Fruit fly (Drosophila melanogaster) whole organism, embryonic: ENCODE results near the gene Ir67b.

Source experiments
- Abd-B ChIP-seq: fragments of 200-800 bp; sonication (Bioruptor generic); optimal IDR thresholded peaks from 2 replicates; lab custom pipeline; 2018; ENCODE audit warnings: missing biosample characterization, mild to moderate bottlenecking, missing genetic modification characterization, moderate library complexity
- Aef1 ChIP-seq: fragments of 200-800 bp; sonication (Bioruptor generic); IDR thresholded peaks from 3 replicates; pipeline ENCODE4 v1.3.6; 2022; ENCODE audit warnings: missing biosample characterization, missing genetic modification characterization
- Bdp1 ChIP-seq: fragments of 200-800 bp; sonication (Bioruptor generic); optimal IDR thresholded peaks from 3 replicates; lab custom pipeline; 2016; ENCODE audit warnings: missing biosample characterization, missing genetic modification characterization
- CG11696 ChIP-seq: fragments of 200-800 bp; sonication (Bioruptor generic); IDR thresholded peaks from 2 replicates; pipeline ENCODE4 v1.3.6; 2022; ENCODE audit warnings: missing biosample characterization, missing genetic modification characterization
- CG12942 ChIP-seq: fragments of 200-800 bp; sonication (Bioruptor generic); optimal IDR thresholded peaks from 3 replicates; lab custom pipeline; 2016; ENCODE audit warnings: missing biosample characterization, missing genetic modification characterization
- CG1529 ChIP-seq: fragments of 200-800 bp; sonication (Bioruptor generic); optimal IDR thresholded peaks from 3 replicates; lab custom pipeline; 2018; ENCODE audit warnings: missing biosample characterization, missing genetic modification characterization
- CG16779 ChIP-seq: fragments of 200-800 bp; sonication (Bioruptor generic); IDR thresholded peaks from 2 replicates; pipeline ENCODE4 v1.3.6; 2022; ENCODE audit warnings: missing biosample characterization, missing genetic modification characterization
- CG18764 ChIP-seq: fragments of 200-800 bp; sonication (Bioruptor generic); optimal IDR thresholded peaks from 3 replicates; lab custom pipeline; 2016; ENCODE audit warnings: missing biosample characterization, missing genetic modification characterization
- CG34376 ChIP-seq: fragments of 200-800 bp; sonication (Bioruptor generic); optimal IDR thresholded peaks from 2 replicates; lab custom pipeline; 2018; ENCODE audit warnings: missing biosample characterization, mild to moderate bottlenecking, missing genetic modification characterization
- CG43689 ChIP-seq: fragments of 200-800 bp; sonication (Bioruptor generic); IDR thresholded peaks from 2 replicates; pipeline ENCODE4 v1.3.6; 2022; ENCODE audit warnings: missing biosample characterization, missing genetic modification characterization
- CG4707 ChIP-seq: fragments of 200-800 bp; sonication (Bioruptor generic); optimal IDR thresholded peaks from 2 replicates; lab custom pipeline; 2018; ENCODE audit warnings: missing biosample characterization, mild to moderate bottlenecking, missing genetic modification characterization, moderate library complexity
- CG6689 ChIP-seq: fragments of 200-800 bp; sonication (Bioruptor generic); IDR thresholded peaks from 2 replicates; pipeline ENCODE4 v1.3.6; 2022; ENCODE audit warnings: missing biosample characterization, missing genetic modification characterization
- CG7745 ChIP-seq: fragments of 200-800 bp; sonication (Bioruptor generic); optimal IDR thresholded peaks from 2 replicates; lab custom pipeline; 2018; ENCODE audit warnings: missing biosample characterization, mild to moderate bottlenecking, missing genetic modification characterization, moderate library complexity
- CG8359 ChIP-seq: fragments of 200-800 bp; sonication (Bioruptor generic); optimal IDR thresholded peaks from 2 replicates; lab custom pipeline; 2017; ENCODE audit warnings: missing biosample characterization, mild to moderate bottlenecking, missing genetic modification characterization, borderline replicate concordance
- CTCF ChIP-seq: fragments of 200-800 bp; sonication (Bioruptor generic); optimal IDR thresholded peaks from 2 replicates; lab custom pipeline; 2017; ENCODE audit warnings: missing biosample characterization, mild to moderate bottlenecking, missing genetic modification characterization, moderate library complexity
- D19A ChIP-seq: fragments of 200-800 bp; optimal IDR thresholded peaks from 3 replicates; lab custom pipeline; 2019; ENCODE audit warnings: missing biosample characterization, mild to moderate bottlenecking, missing genetic modification characterization, moderate library complexity
- E2f1 ChIP-seq: fragments of 200-800 bp; sonication (Bioruptor generic); IDR thresholded peaks from 2 replicates; pipeline ENCODE4 v1.3.6; 2022; ENCODE audit warnings: missing biosample characterization, missing genetic modification characterization
- H2.0 ChIP-seq: fragments of 200-800 bp; sonication (Bioruptor generic); IDR thresholded peaks from 2 replicates; pipeline ENCODE4 v1.3.6; 2022; ENCODE audit warnings: missing biosample characterization, missing genetic modification characterization
- HmgZ ChIP-seq: fragments of 200-800 bp; sonication (Bioruptor generic); optimal IDR thresholded peaks from 2 replicates; lab custom pipeline; 2018; ENCODE audit warnings: missing biosample characterization, mild to moderate bottlenecking, missing genetic modification characterization
- Hmx ChIP-seq: fragments of 200-800 bp; sonication (Bioruptor generic); optimal IDR thresholded peaks from 2 replicates; lab custom pipeline; 2016; ENCODE audit warnings: missing biosample characterization, missing genetic modification characterization
- Meics ChIP-seq: fragments of 200-800 bp; sonication (Bioruptor generic); optimal IDR thresholded peaks from 2 replicates; lab custom pipeline; 2017; ENCODE audit warnings: missing biosample characterization, mild to moderate bottlenecking, missing genetic modification characterization
- Nf-YC ChIP-seq: fragments of 200-800 bp; optimal IDR thresholded peaks from 3 replicates; lab custom pipeline; 2019; ENCODE audit warnings: missing biosample characterization, mild to moderate bottlenecking, missing genetic modification characterization, moderate library complexity
- Poxn ChIP-seq: fragments of 200-800 bp; sonication (Bioruptor generic); IDR thresholded peaks from 2 replicates; pipeline ENCODE4 v1.3.6; 2022; ENCODE audit warnings: missing biosample characterization, missing genetic modification characterization
- Six4 ChIP-seq: fragments of 200-800 bp; sonication (Bioruptor generic); optimal IDR thresholded peaks from 2 replicates; lab custom pipeline; 2016; ENCODE audit warnings: missing biosample characterization, missing genetic modification characterization
- TFAM ChIP-seq: fragments of 200-800 bp; sonication (Bioruptor generic); optimal IDR thresholded peaks from 2 replicates; lab custom pipeline; 2017; ENCODE audit warnings: missing biosample characterization, missing genetic modification characterization, inconsistent platforms
- Xbp1 ChIP-seq: fragments of 200-800 bp; sonication (Bioruptor generic); optimal IDR thresholded peaks from 3 replicates; lab custom pipeline; 2016; ENCODE audit warnings: missing biosample characterization, mild to moderate bottlenecking, missing genetic modification characterization
- YL-1 ChIP-seq: fragments of 200-800 bp; sonication (Bioruptor generic); optimal IDR thresholded peaks from 3 replicates; lab custom pipeline; 2017; ENCODE audit warnings: missing biosample characterization, mild to moderate bottlenecking, missing genetic modification characterization
- az2 ChIP-seq: fragments of 200-800 bp; sonication (Bioruptor generic); optimal IDR thresholded peaks from 3 replicates; lab custom pipeline; 2016; ENCODE audit warnings: missing biosample characterization, missing genetic modification characterization
- bsh ChIP-seq, 2 experiments: fragments of 200-800 bp; sonication (Bioruptor generic); optimal IDR thresholded peaks; 2 replicates each; lab custom pipeline; 2017 to 2018; ENCODE audit warnings: mild to moderate bottlenecking in 2 of 2, missing biosample characterization in 2 of 2, missing genetic modification characterization in 2 of 2, moderate library complexity in 1 of 2
- btn ChIP-seq: fragments of 200-800 bp; sonication (Bioruptor generic); optimal IDR thresholded peaks from 2 replicates; lab custom pipeline; 2016; ENCODE audit warnings: missing biosample characterization, missing genetic modification characterization
- cad ChIP-seq: fragments of >200 bp; optimal IDR thresholded peaks from 2 replicates; lab custom pipeline; 2017; ENCODE audit warnings: missing biosample characterization, missing genetic modification characterization
- cg ChIP-seq: fragments of 200-800 bp; sonication (Bioruptor generic); optimal IDR thresholded peaks from 3 replicates; lab custom pipeline; 2019; ENCODE audit warnings: missing biosample characterization, mild to moderate bottlenecking, missing genetic modification characterization, moderate library complexity
- dimm ChIP-seq: fragments of 200-800 bp; sonication (Bioruptor generic); IDR thresholded peaks from 2 replicates; pipeline ENCODE4 v1.3.6; 2022; ENCODE audit warnings: missing biosample characterization, missing genetic modification characterization
- en ChIP-seq: fragments of 200-800 bp; sonication (Bioruptor generic); optimal IDR thresholded peaks from 2 replicates; lab custom pipeline; 2016; ENCODE audit warnings: missing biosample characterization, missing genetic modification characterization
- esg ChIP-seq: fragments of 200-800 bp; sonication (Bioruptor generic); conservative IDR thresholded peaks from 2 replicates; pipeline ENCODE4 v1.3.6; 2022; ENCODE audit warnings: missing biosample characterization, missing genetic modification characterization
- eyg ChIP-seq: fragments of 200-800 bp; sonication (Bioruptor generic); optimal IDR thresholded peaks from 3 replicates; lab custom pipeline; 2016; ENCODE audit warnings: missing biosample characterization, missing genetic modification characterization
- fru ChIP-seq: fragments of >200 bp; optimal IDR thresholded peaks from 2 replicates; lab custom pipeline; 2017
- ham ChIP-seq: fragments of 200-800 bp; sonication (Bioruptor generic); IDR thresholded peaks from 2 replicates; pipeline ENCODE4 v1.3.6; 2022; ENCODE audit warnings: missing biosample characterization, missing genetic modification characterization
- hb ChIP-seq: fragments of 200-800 bp; sonication (Bioruptor generic); IDR thresholded peaks from 3 replicates; pipeline ENCODE4 v1.3.6; 2022; ENCODE audit warnings: missing biosample characterization, missing genetic modification characterization; ENCODE audit not compliant: partially characterized antibody
- hth ChIP-seq: fragments of >200 bp; optimal IDR thresholded peaks from 2 replicates; lab custom pipeline; 2017; ENCODE audit warnings: inconsistent platforms
- ind ChIP-seq: fragments of 200-800 bp; sonication (Bioruptor generic); optimal IDR thresholded peaks from 3 replicates; lab custom pipeline; 2016; ENCODE audit warnings: missing biosample characterization, missing genetic modification characterization
- jigr1 ChIP-seq: fragments of 200-800 bp; sonication (Bioruptor generic); IDR thresholded peaks from 3 replicates; pipeline ENCODE4 v1.3.6; 2022; ENCODE audit warnings: missing biosample characterization, missing genetic modification characterization
- ken ChIP-seq: fragments of 200-800 bp; sonication (Bioruptor generic); IDR thresholded peaks from 3 replicates; pipeline ENCODE4 v1.3.6; 2022; ENCODE audit warnings: missing biosample characterization, missing genetic modification characterization
- klu ChIP-seq: fragments of 200-800 bp; sonication (Bioruptor generic); IDR thresholded peaks from 2 replicates; pipeline ENCODE4 v1.3.6; 2022; ENCODE audit warnings: missing biosample characterization, missing genetic modification characterization
- kni ChIP-seq: fragments of 200-800 bp; sonication (Bioruptor generic); optimal IDR thresholded peaks from 3 replicates; lab custom pipeline; 2017; ENCODE audit warnings: mild to moderate bottlenecking, missing biosample characterization, missing genetic modification reagents, missing genetic modification characterization
- lab ChIP-seq: fragments of 200-800 bp; sonication (Bioruptor generic); optimal IDR thresholded peaks from 3 replicates; lab custom pipeline; 2017; ENCODE audit warnings: missing biosample characterization, missing genetic modification characterization, mild to moderate bottlenecking, moderate library complexity, missing genetic modification reagents
- lbe ChIP-seq: fragments of 200-800 bp; sonication (Bioruptor generic); optimal IDR thresholded peaks from 2 replicates; lab custom pipeline; 2016; ENCODE audit warnings: missing biosample characterization, mild to moderate bottlenecking, missing genetic modification characterization
- pho ChIP-seq: fragments of 200-800 bp; sonication (Bioruptor generic); optimal IDR thresholded peaks from 2 replicates; lab custom pipeline; 2016; ENCODE audit warnings: missing biosample characterization, missing genetic modification characterization
- phol ChIP-seq: fragments of 200-800 bp; sonication (Bioruptor generic); optimal IDR thresholded peaks from 3 replicates; lab custom pipeline; 2018; ENCODE audit warnings: missing biosample characterization, mild to moderate bottlenecking, missing genetic modification characterization, moderate library complexity
- prd ChIP-seq, 3 experiments: fragments of >200 bp in 2 of 3; fragments of 200-800 bp in 1 of 3; sonication (Bioruptor generic) in 1 of 3; optimal IDR thresholded peaks in 2 of 3; IDR thresholded peaks in 1 of 3; 2 replicates in 2 of 3; 3 replicates in 1 of 3; pipeline versions ENCODE4 v1.3.6 to Lab custom; 2017 to 2022; ENCODE audit warnings: missing biosample characterization in 1 of 3, missing genetic modification characterization in 1 of 3
- run ChIP-seq: fragments of 200-800 bp; sonication (Bioruptor generic); optimal IDR thresholded peaks from 3 replicates; lab custom pipeline; 2018; ENCODE audit warnings: missing biosample characterization, mild to moderate bottlenecking, missing genetic modification characterization
- scrt ChIP-seq: fragments of 200-800 bp; sonication (Bioruptor generic); optimal IDR thresholded peaks from 2 replicates; lab custom pipeline; 2018; ENCODE audit warnings: missing biosample characterization, mild to moderate bottlenecking, missing genetic modification characterization, moderate library complexity
- sens-2 ChIP-seq: fragments of 200-800 bp; sonication (Bioruptor generic); IDR thresholded peaks from 2 replicates; pipeline ENCODE4 v1.3.6; 2022; ENCODE audit warnings: missing biosample characterization, missing genetic modification characterization
- sob ChIP-seq: fragments of 200-800 bp; sonication (Bioruptor generic); IDR thresholded peaks from 2 replicates; pipeline ENCODE4 v1.3.6; 2022; ENCODE audit warnings: missing biosample characterization, missing genetic modification characterization
- sug ChIP-seq: fragments of 200-800 bp; optimal IDR thresholded peaks from 2 replicates; lab custom pipeline; 2019; ENCODE audit warnings: missing biosample characterization, mild to moderate bottlenecking, missing genetic modification characterization, moderate library complexity
- tin ChIP-seq: fragments of 200-800 bp; sonication (Bioruptor generic); optimal IDR thresholded peaks from 3 replicates; lab custom pipeline; 2016; ENCODE audit warnings: missing biosample characterization, missing genetic modification characterization

Gene Ir67b

DNA sequence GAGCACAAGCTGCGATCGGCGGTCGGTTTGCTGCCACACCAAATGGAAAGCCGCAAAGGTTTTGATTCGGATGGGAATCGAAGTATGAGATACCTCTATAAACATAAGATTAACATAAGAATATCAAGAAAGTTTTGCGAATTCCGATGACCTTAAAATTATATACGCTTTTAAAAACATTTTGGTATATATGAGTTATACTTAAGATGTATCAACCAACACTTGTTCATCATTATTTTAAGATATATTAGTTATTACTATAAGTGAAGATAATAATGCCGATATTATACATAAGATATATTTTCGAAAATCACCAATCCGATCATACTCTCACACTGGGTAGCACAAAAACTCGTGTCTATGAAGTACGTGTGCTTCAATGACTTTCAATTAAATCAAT is 3.0 kb downstream of the Ir67b start (continued):
- peak; percentile 63 for TF ChIP-seq D19A (tag; lab: Kevin White, UChicago)
- no peak for TF ChIP-seq CG34376
- TF ChIP-seq fru (lab: Kevin White, UChicago) = no peak
- TF ChIP-seq tin (GFP tag; lab: Kevin White, UChicago) = no peak
- peak; percentile 49 for TF ChIP-seq CG6689 (GFP tag; lab: Robert Waterston, UW)
- peak; percentile 27 for TF ChIP-seq CG1529
- no peak for TF ChIP-seq pho (GFP tag; lab: Kevin White, UChicago)
- TF ChIP-seq Bdp1 (GFP tag; lab: Kevin White, UChicago) = no peak
- no peak for TF ChIP-seq CTCF (GFP tag; lab: Kevin White, UChicago)
- no peak for TF ChIP-seq eyg (GFP tag; lab: Kevin White, UChicago)
- no peak for TF ChIP-seq E2f1 (GFP tag; lab: Robert Waterston, UW)
- TF ChIP-seq hb (GFP tag; lab: Robert Waterston, UW) = no peak
- TF ChIP-seq CG12942 = no peak
- no peak for TF ChIP-seq klu (GFP tag; lab: Robert Waterston, UW)
- TF ChIP-seq sug (tag; lab: Kevin White, UChicago) = no peak
- TF ChIP-seq scrt (GFP tag; lab: Kevin White, UChicago) = no peak
- no peak for TF ChIP-seq CG18764
- TF ChIP-seq Aef1 = no peak
- TF ChIP-seq TFAM (GFP tag; lab: Kevin White, UChicago) = no peak
- no peak for TF ChIP-seq prd (optimal IDR thresholded peaks at IDR 0.05; lab: Kevin White, UChicago)
- no peak; the same call in 2 of the 3 replicates for TF ChIP-seq prd (GFP tag; IDR thresholded peaks at IDR 0.05; lab: Robert Waterston, UW)
- TF ChIP-seq sens-2 (GFP tag; lab: Robert Waterston, UW) = no peak
- no peak for TF ChIP-seq cg
- peak; percentile 11 for TF ChIP-seq lab (GFP tag; lab: Kevin White, UChicago)
- TF ChIP-seq YL-1 = no peak
- no peak for TF ChIP-seq jigr1
- no peak for TF ChIP-seq CG16779
- no peak for TF ChIP-seq CG7745 (tag; lab: Kevin White, UChicago)
- TF ChIP-seq cad (GFP tag; lab: Kevin White, UChicago) = no peak
- TF ChIP-seq en (GFP tag; lab: Kevin White, UChicago) = no peak
- peak; percentile 19 for TF ChIP-seq az2 (GFP tag; lab: Kevin White, UChicago)
- TF ChIP-seq lbe = no peak
- peak; percentile 30 for TF ChIP-seq ind (GFP tag; lab: Kevin White, UChicago)
- TF ChIP-seq ham (GFP tag; lab: Robert Waterston, UW) = no peak
- TF ChIP-seq Xbp1 (GFP tag; lab: Kevin White, UChicago) = peak; percentile 37
- no peak for TF ChIP-seq Six4
- TF ChIP-seq dimm (GFP tag; lab: Robert Waterston, UW) = no peak
- TF ChIP-seq btn = no peak
- TF ChIP-seq hth (lab: Kevin White, UChicago) = no peak
- TF ChIP-seq phol = peak; percentile 72
- TF ChIP-seq HmgZ (tag; lab: Kevin White, UChicago) = no peak
- TF ChIP-seq Meics (GFP tag; lab: Kevin White, UChicago) = no peak
- TF ChIP-seq CG43689 (GFP tag; lab: Robert Waterston, UW) = no peak
- peak; percentile 36; the same call in 1 of the 2 replicates for TF ChIP-seq esg (GFP tag; lab: Robert Waterston, UW)

DNA sequence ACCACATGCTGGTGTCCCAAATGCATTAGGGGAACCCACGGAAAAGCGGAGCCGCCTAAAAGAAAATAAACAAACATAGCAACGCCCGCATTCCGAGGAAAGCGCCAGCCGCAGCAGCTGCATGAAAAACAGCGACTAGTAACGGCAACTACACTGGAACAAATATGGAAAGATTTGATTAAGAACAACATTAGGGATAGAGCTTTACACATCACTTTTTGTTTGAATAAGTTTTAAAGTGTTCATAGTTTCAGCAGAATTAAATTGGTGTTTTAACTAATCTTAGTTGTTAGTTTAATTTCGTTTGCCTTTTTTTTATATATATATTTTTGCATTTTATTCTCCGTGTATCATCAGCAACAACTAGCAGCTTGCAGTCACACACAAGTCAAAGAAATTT is 3.8 kb downstream of the Ir67b start:
- TF ChIP-seq Nf-YC (tag; lab: Kevin White, UChicago) (no peak), ken (peak; percentile 38; the same call in 1 of the 3 replicates), Abd-B (GFP tag; lab: Kevin White, UChicago) (no peak), D19A (tag; lab: Kevin White, UChicago) (peak; percentile 13), run (peak; percentile 33), Hmx (GFP tag; lab: Kevin White, UChicago) (no peak), H2.0 (GFP tag; lab: Robert Waterston, UW) (no peak), bsh (GFP tag; optimal IDR thresholded peaks at IDR 0.05; lab: Kevin White, UChicago) (peak in 1 of 2 experiments; percentile 80), Poxn (no peak), CG11696 (no peak), kni (GFP tag; lab: Kevin White, UChicago) (no peak), CG8359 (no peak), CG4707 (GFP tag; lab: Kevin White, UChicago) (no peak), sob (GFP tag; lab: Robert Waterston, UW) (no peak)
